Fruit fly (Drosophila melanogaster): ENCODE measurements around the gene CG5151.

- TF ChIP-seq Myc (optimal IDR thresholded peaks at IDR 0.05) (no peak), ttk (optimal IDR thresholded peaks at IDR 0.05) (no peak), insv (optimal IDR thresholded peaks at IDR 0.05) (no peak), psq (optimal IDR thresholded peaks at IDR 0.05) (no peak)
Measured at dm6 chr3L:16161131-16161530, 3.4 kb downstream of the CG5151 start.

All from Kc167 (cell line).